Worm (Caenorhabditis elegans) whole organism, L4 larva: ENCODE results near the gene sdc-2.

Experiments used
- ama-1 ChIP-seq: fragments of 150-350 bp; optimal IDR thresholded peaks from 2 replicates; lab custom pipeline; 2014; ENCODE audit warnings: inconsistent platforms, mixed read lengths
- jun-1 ChIP-seq: fragments of 150-350 bp; optimal IDR thresholded peaks from 2 replicates; lab custom pipeline; 2014; ENCODE audit warnings: missing biosample characterization, missing genetic modification reagents, missing genetic modification characterization
- nhr-48 ChIP-seq: sonication (generic microtip); optimal IDR thresholded peaks from 2 replicates; lab custom pipeline; 2016; ENCODE audit warnings: mild to moderate bottlenecking, missing genetic modification characterization, missing compliant biosample characterization
- set-16 ChIP-seq: fragments of 200-800 bp; sonication (Bioruptor generic); IDR thresholded peaks from 2 replicates; pipeline ENCODE4 v1.3.6; 2022; ENCODE audit warnings: missing genetic modification reagents, missing genetic modification characterization, missing compliant biosample characterization
- tra-1 ChIP-seq: fragments of 200-800 bp; sonication (Bioruptor generic); IDR thresholded peaks from 2 replicates; pipeline ENCODE4 v1.3.6; 2022; ENCODE audit warnings: missing genetic modification reagents, missing genetic modification characterization, missing compliant biosample characterization
- zfp-2 ChIP-seq: sonication (generic microtip); optimal IDR thresholded peaks from 2 replicates; lab custom pipeline; 2016; ENCODE audit warnings: mild to moderate bottlenecking, missing genetic modification characterization, missing compliant biosample characterization

- TF ChIP-seq jun-1 (no peak), set-16 (no peak), tra-1 (GFP tag; lab: Robert Waterston, UW) (no peak), ama-1 (lab: Kevin White, UChicago) (no peak), zfp-2 (tag; lab: Kevin White, UChicago) (no peak), nhr-48 (tag; lab: Kevin White, UChicago) (no peak)
Observed at ce11 chrX:11475780-11476179, 46.7 kb upstream of the sdc-2 start.
